Fruit fly (Drosophila melanogaster) whole organism, adult: ENCODE data around the gene chas.
A peak's percentile ranks its signal among the peaks of the same experiment; 100 is the strongest.

Source experiments
- CG11617 ChIP-seq: fragments of 200-800 bp; sonication (Bioruptor generic); optimal IDR thresholded peaks from 2 replicates; lab custom pipeline; 2017; ENCODE audit warnings: mild to moderate bottlenecking, missing biosample characterization, missing genetic modification reagents, missing genetic modification characterization
- CG12768 ChIP-seq: fragments of 200-800 bp; sonication (Bioruptor generic); optimal IDR thresholded peaks from 2 replicates; lab custom pipeline; 2017; ENCODE audit warnings: missing biosample characterization, missing genetic modification characterization, mild to moderate bottlenecking, moderate library complexity, missing genetic modification reagents
- CG1620 ChIP-seq: fragments of 200-800 bp; sonication (Bioruptor generic); optimal IDR thresholded peaks from 2 replicates; lab custom pipeline; 2016; ENCODE audit warnings: missing biosample characterization, missing genetic modification characterization
- CG33017 ChIP-seq: fragments of 200-800 bp; sonication (Bioruptor generic); optimal IDR thresholded peaks from 2 replicates; lab custom pipeline; 2018; ENCODE audit warnings: missing biosample characterization, mild to moderate bottlenecking, missing genetic modification characterization, moderate library complexity
- Clk ChIP-seq: fragments of 200-800 bp; sonication (Bioruptor generic); optimal IDR thresholded peaks from 2 replicates; lab custom pipeline; 2017; ENCODE audit warnings: missing biosample characterization, missing genetic modification characterization
- Crg-1 ChIP-seq: fragments of 200-800 bp; sonication (Bioruptor generic); optimal IDR thresholded peaks from 2 replicates; lab custom pipeline; 2016; ENCODE audit warnings: missing biosample characterization, missing genetic modification characterization
- Hr96 ChIP-seq: fragments of 200-800 bp; sonication (Bioruptor generic); optimal IDR thresholded peaks from 2 replicates; lab custom pipeline; 2016; ENCODE audit warnings: missing biosample characterization, missing genetic modification characterization
- Mnt ChIP-seq: fragments of 200-800 bp; sonication (Bioruptor generic); optimal IDR thresholded peaks from 2 replicates; lab custom pipeline; 2016; ENCODE audit warnings: missing biosample characterization, mild to moderate bottlenecking, missing genetic modification characterization
- cic ChIP-seq: fragments of 200-800 bp; sonication (Bioruptor generic); optimal IDR thresholded peaks from 2 replicates; lab custom pipeline; 2017; ENCODE audit warnings: missing biosample characterization, mild to moderate bottlenecking, missing genetic modification characterization, moderate library complexity
- ovo ChIP-seq: fragments of 200-800 bp; sonication (Bioruptor generic); optimal IDR thresholded peaks from 2 replicates; lab custom pipeline; 2016; ENCODE audit warnings: missing biosample characterization, missing genetic modification characterization
- pad ChIP-seq: fragments of 200-800 bp; sonication (Bioruptor generic); optimal IDR thresholded peaks from 3 replicates; lab custom pipeline; 2017; ENCODE audit warnings: missing biosample characterization, missing genetic modification characterization, mild to moderate bottlenecking, moderate library complexity, missing genetic modification reagents
- tj ChIP-seq: fragments of 200-800 bp; sonication (Bioruptor generic); optimal IDR thresholded peaks from 3 replicates; lab custom pipeline; 2017; ENCODE audit warnings: missing biosample characterization, mild to moderate bottlenecking, missing genetic modification characterization, moderate library complexity

dm6 chrX:17709546-17710272 is 11.2 kb upstream of the chas start, which contains the start of the genes CG8173 and raskol:
- TF ChIP-seq CG33017 (tag; lab: Kevin White, UChicago) (no peak), CG12768 (GFP tag; lab: Kevin White, UChicago) (no peak), Clk (GFP tag; lab: Kevin White, UChicago) (no peak), Hr96 (GFP tag; lab: Kevin White, UChicago) (no peak), tj (GFP tag; lab: Kevin White, UChicago) (no peak), Mnt (GFP tag; lab: Kevin White, UChicago) (peak; percentile 18), cic (GFP tag; lab: Kevin White, UChicago) (no peak), ovo (no peak), CG1620 (peak; percentile 34), pad (GFP tag; lab: Kevin White, UChicago) (no peak), Crg-1 (GFP tag; lab: Kevin White, UChicago) (no peak), CG11617 (GFP tag; lab: Kevin White, UChicago) (no peak)
